Fruit fly (Drosophila melanogaster) whole organism, embryonic: ENCODE results near the gene Gnf1.

Experiments used
- Antp ChIP-seq: fragments of 200-800 bp; sonication (Bioruptor generic); optimal IDR thresholded peaks from 3 replicates; lab custom pipeline; 2016; ENCODE audit warnings: missing biosample characterization, missing genetic modification characterization
- Atf6 ChIP-seq: fragments of 200-800 bp; sonication (Bioruptor generic); IDR thresholded peaks from 2 replicates; pipeline ENCODE4 v1.3.6; 2022; ENCODE audit warnings: missing biosample characterization, missing genetic modification characterization
- BtbVII ChIP-seq: fragments of 200-800 bp; sonication (Bioruptor generic); optimal IDR thresholded peaks from 3 replicates; lab custom pipeline; 2017; ENCODE audit warnings: missing biosample characterization, mild to moderate bottlenecking, missing genetic modification characterization
- CG10147 ChIP-seq: fragments of 200-800 bp; sonication (Bioruptor generic); optimal IDR thresholded peaks from 2 replicates; lab custom pipeline; 2019; ENCODE audit warnings: missing biosample characterization, mild to moderate bottlenecking, missing genetic modification characterization, moderate library complexity
- CG10543 ChIP-seq: fragments of 200-800 bp; sonication (Bioruptor generic); optimal IDR thresholded peaks from 3 replicates; lab custom pipeline; 2017; ENCODE audit warnings: missing biosample characterization, mild to moderate bottlenecking, missing genetic modification characterization, moderate library complexity
- CG12744 ChIP-seq: fragments of 200-800 bp; sonication (Bioruptor generic); optimal IDR thresholded peaks from 2 replicates; lab custom pipeline; 2016; ENCODE audit warnings: missing biosample characterization, missing genetic modification characterization
- CG12769 ChIP-seq: fragments of 200-800 bp; sonication (Bioruptor generic); optimal IDR thresholded peaks from 2 replicates; lab custom pipeline; 2019; ENCODE audit warnings: missing biosample characterization, mild to moderate bottlenecking, missing genetic modification characterization, moderate library complexity
- CG15479 ChIP-seq: fragments of 200-800 bp; sonication (Bioruptor generic); optimal IDR thresholded peaks from 3 replicates; lab custom pipeline; 2019; ENCODE audit warnings: missing biosample characterization, mild to moderate bottlenecking, missing genetic modification characterization, moderate library complexity
- CG15696 ChIP-seq: fragments of 200-800 bp; sonication (Bioruptor generic); optimal IDR thresholded peaks from 2 replicates; lab custom pipeline; 2019; ENCODE audit warnings: missing biosample characterization, mild to moderate bottlenecking, missing genetic modification characterization, moderate library complexity
- CG17612 ChIP-seq: fragments of 200-800 bp; sonication (Bioruptor generic); IDR thresholded peaks from 2 replicates; pipeline ENCODE4 v1.3.6; 2022; ENCODE audit warnings: missing biosample characterization, missing genetic modification characterization
- CG2199 ChIP-seq: fragments of 200-800 bp; sonication (Bioruptor generic); IDR thresholded peaks from 3 replicates; pipeline ENCODE4 v1.3.6; 2022; ENCODE audit warnings: missing biosample characterization, missing genetic modification characterization
- CG32767 ChIP-seq: fragments of 200-800 bp; sonication (Bioruptor generic); IDR thresholded peaks from 2 replicates; pipeline ENCODE4 v1.3.6; 2022; ENCODE audit warnings: missing biosample characterization, missing genetic modification characterization
- CG32772 ChIP-seq: fragments of 200-800 bp; sonication (Bioruptor generic); IDR thresholded peaks from 2 replicates; pipeline ENCODE4 v1.3.6; 2022; ENCODE audit warnings: missing biosample characterization, missing genetic modification characterization
- CG34376 ChIP-seq: fragments of 200-800 bp; sonication (Bioruptor generic); optimal IDR thresholded peaks from 2 replicates; lab custom pipeline; 2018; ENCODE audit warnings: missing biosample characterization, mild to moderate bottlenecking, missing genetic modification characterization
- CG34422 ChIP-seq: fragments of 200-800 bp; sonication (Bioruptor generic); IDR thresholded peaks from 3 replicates; pipeline ENCODE4 v1.3.6; 2022; ENCODE audit warnings: missing biosample characterization, missing genetic modification characterization
- CG4360 ChIP-seq: fragments of 200-800 bp; sonication (Bioruptor generic); IDR thresholded peaks from 2 replicates; pipeline ENCODE4 v1.3.6; 2022; ENCODE audit warnings: missing biosample characterization, missing genetic modification characterization
- CG8290 ChIP-seq, 3 experiments: fragments of 200-800 bp; sonication (Bioruptor generic); optimal IDR thresholded peaks; 2 replicates each; lab custom pipeline; 2016 to 2019; ENCODE audit warnings: missing biosample characterization in 3 of 3, missing genetic modification characterization in 3 of 3, mild to moderate bottlenecking in 2 of 3, moderate library complexity in 1 of 3
- CG9437 ChIP-seq: fragments of 200-800 bp; sonication (Bioruptor generic); optimal IDR thresholded peaks from 2 replicates; lab custom pipeline; 2018; ENCODE audit warnings: missing biosample characterization, mild to moderate bottlenecking, missing genetic modification characterization
- CTCF ChIP-seq: fragments of 200-800 bp; sonication (Bioruptor generic); optimal IDR thresholded peaks from 2 replicates; lab custom pipeline; 2017; ENCODE audit warnings: missing biosample characterization, mild to moderate bottlenecking, missing genetic modification characterization, moderate library complexity
- Dfd ChIP-seq, 2 experiments: fragments of >200 bp; optimal IDR thresholded peaks; 2 replicates each; lab custom pipeline; 2017; ENCODE audit warnings: missing biosample characterization in 2 of 2, missing genetic modification characterization in 2 of 2
- Ets65A ChIP-seq: fragments of 200-800 bp; sonication (Bioruptor generic); peaks from one replicate; lab custom pipeline; 2016; ENCODE audit warnings: missing biosample characterization, missing genetic modification characterization
- Hsf ChIP-seq: fragments of 200-800 bp; sonication (Bioruptor generic); optimal IDR thresholded peaks from 3 replicates; lab custom pipeline; 2016; ENCODE audit warnings: missing biosample characterization, missing genetic modification characterization
- Kr ChIP-seq: fragments of 200-800 bp; sonication (Bioruptor generic); optimal IDR thresholded peaks from 2 replicates; lab custom pipeline; 2017; ENCODE audit warnings: missing biosample characterization, mild to moderate bottlenecking, missing genetic modification characterization
- Lpt ChIP-seq: fragments of >200 bp; optimal IDR thresholded peaks from 2 replicates; lab custom pipeline; 2018; ENCODE audit warnings: missing biosample characterization, missing genetic modification characterization
- Poxn ChIP-seq: fragments of 200-800 bp; sonication (Bioruptor generic); IDR thresholded peaks from 2 replicates; pipeline ENCODE4 v1.3.6; 2022; ENCODE audit warnings: missing biosample characterization, missing genetic modification characterization
- Sry-δ ChIP-seq: fragments of 200-800 bp; sonication (Bioruptor generic); optimal IDR thresholded peaks from 2 replicates; lab custom pipeline; 2016; ENCODE audit warnings: missing biosample characterization, missing genetic modification characterization
- Taf1 ChIP-seq: fragments of 200-800 bp; sonication (Bioruptor generic); IDR thresholded peaks from 2 replicates; pipeline ENCODE4 v1.3.6; 2022; ENCODE audit warnings: missing biosample characterization, missing genetic modification characterization
- Tbp ChIP-seq: fragments of >200 bp; optimal IDR thresholded peaks from 2 replicates; lab custom pipeline; 2018; ENCODE audit warnings: missing biosample characterization, missing genetic modification characterization
- YL-1 ChIP-seq: fragments of 200-800 bp; sonication (Bioruptor generic); optimal IDR thresholded peaks from 3 replicates; lab custom pipeline; 2017; ENCODE audit warnings: missing biosample characterization, mild to moderate bottlenecking, missing genetic modification characterization
- chn ChIP-seq: fragments of 200-800 bp; sonication (Bioruptor generic); optimal IDR thresholded peaks from 2 replicates; lab custom pipeline; 2016; ENCODE audit warnings: missing biosample characterization, missing genetic modification characterization
- corto ChIP-seq: fragments of 200-800 bp; sonication (Bioruptor generic); optimal IDR thresholded peaks from 2 replicates; lab custom pipeline; 2016; ENCODE audit warnings: missing biosample characterization, mild to moderate bottlenecking, missing genetic modification characterization, moderate library complexity
- cwo ChIP-seq: fragments of 200-800 bp; sonication (Bioruptor generic); optimal IDR thresholded peaks from 3 replicates; lab custom pipeline; 2017; ENCODE audit warnings: missing biosample characterization, missing genetic modification characterization, mild to moderate bottlenecking, moderate library complexity, missing genetic modification reagents
- en ChIP-seq: fragments of 200-800 bp; sonication (Bioruptor generic); optimal IDR thresholded peaks from 2 replicates; lab custom pipeline; 2016; ENCODE audit warnings: missing biosample characterization, missing genetic modification characterization
- esg ChIP-seq: fragments of 200-800 bp; sonication (Bioruptor generic); conservative IDR thresholded peaks from 2 replicates; pipeline ENCODE4 v1.3.6; 2022; ENCODE audit warnings: missing biosample characterization, missing genetic modification characterization
- ewg ChIP-seq: fragments of 200-800 bp; sonication (Bioruptor generic); optimal IDR thresholded peaks from 3 replicates; lab custom pipeline; 2017; ENCODE audit warnings: mild to moderate bottlenecking, missing biosample characterization, missing genetic modification reagents, missing genetic modification characterization
- kay ChIP-seq: fragments of 200-800 bp; sonication (Bioruptor generic); optimal IDR thresholded peaks from 2 replicates; lab custom pipeline; 2016; ENCODE audit warnings: missing biosample characterization, missing genetic modification characterization
- kni ChIP-seq: fragments of 200-800 bp; sonication (Bioruptor generic); optimal IDR thresholded peaks from 3 replicates; lab custom pipeline; 2017; ENCODE audit warnings: mild to moderate bottlenecking, missing biosample characterization, missing genetic modification reagents, missing genetic modification characterization
- mirr ChIP-seq: fragments of 200-800 bp; sonication (Bioruptor generic); optimal IDR thresholded peaks from 3 replicates; lab custom pipeline; 2018; ENCODE audit warnings: missing biosample characterization, mild to moderate bottlenecking, missing genetic modification characterization
- nom ChIP-seq: fragments of 200-800 bp; sonication (Bioruptor generic); optimal IDR thresholded peaks from 2 replicates; lab custom pipeline; 2017; ENCODE audit warnings: missing biosample characterization, missing genetic modification characterization, mild to moderate bottlenecking, moderate library complexity, missing genetic modification reagents
- otp ChIP-seq: fragments of 200-800 bp; sonication (Bioruptor generic); IDR thresholded peaks from 3 replicates; pipeline ENCODE4, ENCODE4 v1.3.6; 2022; ENCODE audit warnings: missing biosample characterization, missing genetic modification characterization
- peb ChIP-seq: fragments of 200-800 bp; sonication (Bioruptor generic); IDR thresholded peaks from 2 replicates; pipeline ENCODE4 v1.3.6; 2022; ENCODE audit warnings: missing biosample characterization, missing genetic modification characterization
- pfk ChIP-seq: fragments of 200-800 bp; sonication (Bioruptor generic); optimal IDR thresholded peaks from 2 replicates; lab custom pipeline; 2018; ENCODE audit warnings: missing biosample characterization, mild to moderate bottlenecking, missing genetic modification characterization, moderate library complexity
- prd ChIP-seq, 3 experiments: fragments of >200 bp in 2 of 3; fragments of 200-800 bp in 1 of 3; sonication (Bioruptor generic) in 1 of 3; optimal IDR thresholded peaks in 2 of 3; IDR thresholded peaks in 1 of 3; 2 replicates in 2 of 3; 3 replicates in 1 of 3; pipeline versions ENCODE4 v1.3.6 to Lab custom; 2017 to 2022; ENCODE audit warnings: missing biosample characterization in 1 of 3, missing genetic modification characterization in 1 of 3
- pros ChIP-seq: fragments of 200-800 bp; sonication (Bioruptor generic); optimal IDR thresholded peaks from 3 replicates; lab custom pipeline; 2019; ENCODE audit warnings: missing biosample characterization, mild to moderate bottlenecking, missing genetic modification characterization, moderate library complexity
- sens ChIP-seq: fragments of 200-800 bp; sonication (Bioruptor generic); peaks from one replicate; lab custom pipeline; 2016; ENCODE audit warnings: missing biosample characterization, missing genetic modification characterization
- shn ChIP-seq: fragments of 200-800 bp; sonication (Bioruptor generic); optimal IDR thresholded peaks from 3 replicates; lab custom pipeline; 2016; ENCODE audit warnings: missing biosample characterization, missing genetic modification characterization
- sug ChIP-seq: fragments of 200-800 bp; optimal IDR thresholded peaks from 2 replicates; lab custom pipeline; 2019; ENCODE audit warnings: missing biosample characterization, mild to moderate bottlenecking, missing genetic modification characterization, moderate library complexity
- tin ChIP-seq: fragments of 200-800 bp; sonication (Bioruptor generic); optimal IDR thresholded peaks from 3 replicates; lab custom pipeline; 2016; ENCODE audit warnings: missing biosample characterization, missing genetic modification characterization
- tll ChIP-seq, 2 experiments: fragments of 200-800 bp in 1 of 2; fragments of >200 bp in 1 of 2; sonication (Bioruptor generic) in 1 of 2; optimal IDR thresholded peaks; 2 replicates each; lab custom pipeline; 2017 to 2019; ENCODE audit warnings: missing biosample characterization in 2 of 2, missing genetic modification characterization in 2 of 2, mild to moderate bottlenecking in 1 of 2, moderate library complexity in 1 of 2
- toy ChIP-seq: fragments of 200-800 bp; sonication (Bioruptor generic); IDR thresholded peaks from 2 replicates; pipeline ENCODE4 v1.3.6; 2022; ENCODE audit warnings: missing biosample characterization, missing genetic modification characterization

The Gnf1 gene

DNA sequence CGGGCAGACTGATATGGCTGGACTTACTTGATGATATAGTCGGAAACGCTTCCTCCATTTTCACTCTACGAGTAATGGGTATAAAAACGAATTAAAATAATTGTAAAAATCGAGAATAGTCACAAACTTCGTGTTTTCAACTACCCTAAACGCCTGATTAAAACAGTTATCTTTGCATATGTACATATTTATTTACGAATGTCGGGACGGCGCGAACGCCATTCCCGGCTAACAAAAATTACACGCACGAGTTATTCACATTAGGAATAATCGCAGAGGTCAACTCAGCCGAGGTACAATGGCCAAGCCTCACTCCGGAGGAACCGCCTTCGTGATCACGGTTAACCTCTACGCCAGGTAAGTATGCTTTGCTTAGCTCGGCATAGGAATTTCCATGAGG lies 41.3 kb downstream of the Gnf1 start (continued):
- TF ChIP-seq en (GFP tag; lab: Kevin White, UChicago), result no peak
- TF ChIP-seq CG15696 (tag; lab: Kevin White, UChicago), result peak; percentile 54
- peak; percentile 10; the same call in 1 of the 2 replicates for TF ChIP-seq Atf6 (GFP tag; lab: Robert Waterston, UW)
- peak; percentile 21 for TF ChIP-seq kni (GFP tag; lab: Kevin White, UChicago)
- no peak for TF ChIP-seq otp
- no peak for TF ChIP-seq Poxn
- TF ChIP-seq CG2199 (GFP tag; lab: Robert Waterston, UW), result peak; percentile 79; the same call in 1 of the 3 replicates
- no peak for TF ChIP-seq CG9437
- TF ChIP-seq Dfd (GFP tag; optimal IDR thresholded peaks at IDR 0.05; lab: Kevin White, UChicago), result no peak
- TF ChIP-seq Lpt (GFP tag; lab: Kevin White, UChicago), result no peak
- no peak for TF ChIP-seq Tbp (GFP tag; lab: Kevin White, UChicago)
- no peak for TF ChIP-seq CG32767
- TF ChIP-seq shn, result no peak
- peak; percentile 39 for TF ChIP-seq sens (GFP tag; lab: Kevin White, UChicago)
- TF ChIP-seq CG32772 (GFP tag; lab: Robert Waterston, UW), result no peak
- peak; percentile 5 for TF ChIP-seq Ets65A (GFP tag; lab: Kevin White, UChicago)
- no peak for TF ChIP-seq tin (GFP tag; lab: Kevin White, UChicago)
- no peak for TF ChIP-seq Kr
- no peak for TF ChIP-seq toy
- TF ChIP-seq Antp (GFP tag; lab: Kevin White, UChicago), result peak; percentile 13
- TF ChIP-seq Sry-δ (GFP tag; lab: Kevin White, UChicago), result no peak

DNA sequence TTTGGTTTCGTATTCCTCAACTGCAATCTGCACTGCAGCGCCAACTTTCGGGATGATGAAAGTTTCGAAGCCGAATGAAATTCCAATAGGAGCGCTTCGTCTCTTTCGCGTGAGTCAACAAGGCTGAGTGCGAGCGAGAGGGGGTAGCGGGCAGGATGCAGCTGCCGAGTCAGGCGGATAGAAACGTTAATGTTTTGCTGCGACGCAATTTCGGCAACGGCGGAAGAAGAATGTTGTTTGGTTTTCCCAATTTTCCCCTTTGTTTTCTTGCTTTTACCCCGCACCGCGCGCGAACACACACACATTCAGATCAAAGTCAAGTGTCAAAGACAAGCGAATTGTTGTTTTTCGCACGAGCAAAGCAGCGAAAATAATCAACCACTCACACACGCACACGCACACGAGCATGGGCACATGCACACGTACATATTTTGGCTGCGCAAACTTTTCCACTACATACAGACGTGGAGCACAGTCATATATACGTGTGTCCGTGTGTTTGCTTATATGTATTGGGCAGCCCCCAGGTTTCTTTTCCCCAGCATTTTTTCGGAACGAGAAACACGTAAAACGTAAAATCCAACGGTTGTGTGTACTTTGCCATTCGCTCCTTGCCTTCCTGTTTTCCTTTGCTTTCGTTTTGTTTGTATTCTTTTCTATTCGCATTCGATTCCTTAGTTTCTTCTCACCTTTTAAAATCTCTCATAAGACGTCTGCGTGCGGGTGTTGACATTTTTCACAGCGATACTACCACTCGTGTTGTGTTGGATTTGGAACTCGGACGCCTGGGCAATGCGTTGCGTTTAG lies 45.5 kb downstream of the Gnf1 start:
- TF ChIP-seq CG12744 (GFP tag; lab: Kevin White, UChicago) (peak; percentile 7), CG12769 (tag; lab: Kevin White, UChicago) (peak; percentile 72), CG10147 (GFP tag; lab: Kevin White, UChicago) (peak; percentile 27), tll (GFP tag; optimal IDR thresholded peaks at IDR 0.05; lab: Kevin White, UChicago) (peak; percentile 29 to 45), prd (optimal IDR thresholded peaks at IDR 0.05; lab: Kevin White, UChicago) (no peak), prd (GFP tag; IDR thresholded peaks at IDR 0.05; lab: Robert Waterston, UW) (no peak), pfk (no peak), nom (peak; percentile 64), kay (peak; percentile 30), peb (GFP tag; lab: Robert Waterston, UW) (no peak), cwo (GFP tag; lab: Kevin White, UChicago) (peak; percentile 61), YL-1 (peak; percentile 58), BtbVII (GFP tag; lab: Kevin White, UChicago) (peak; percentile 52), corto (GFP tag; lab: Kevin White, UChicago) (no peak), sug (tag; lab: Kevin White, UChicago) (peak; percentile 53), chn (GFP tag; lab: Kevin White, UChicago) (peak; percentile 6), CG17612 (no peak), Hsf (GFP tag; lab: Kevin White, UChicago) (peak; percentile 7), ewg (peak; percentile 1), CTCF (GFP tag; lab: Kevin White, UChicago) (peak; percentile 70), mirr (GFP tag; lab: Kevin White, UChicago) (peak; percentile 63), CG34422 (GFP tag; lab: Robert Waterston, UW) (no peak), pros (GFP tag; lab: Kevin White, UChicago) (peak; percentile 28), CG8290 (GFP tag; optimal IDR thresholded peaks at IDR 0.05; lab: Kevin White, UChicago) (no peak), CG8290 (tag; optimal IDR thresholded peaks at IDR 0.05; lab: Kevin White, UChicago) (peak in 1 of 2 experiments; percentile 62), CG34376 (GFP tag; lab: Kevin White, UChicago) (peak; percentile 53), CG15479 (GFP tag; lab: Kevin White, UChicago) (peak; percentile 66), esg (no peak), CG10543 (GFP tag; lab: Kevin White, UChicago) (peak; percentile 69), Taf1 (GFP tag; lab: Robert Waterston, UW) (no peak), CG4360 (GFP tag; lab: Robert Waterston, UW) (no peak)
